Worm (Caenorhabditis elegans): ENCODE data around the gene asns-2.
A peak's percentile ranks its signal among the peaks of the same experiment; 100 is the strongest.

Gene asns-2

DNA sequence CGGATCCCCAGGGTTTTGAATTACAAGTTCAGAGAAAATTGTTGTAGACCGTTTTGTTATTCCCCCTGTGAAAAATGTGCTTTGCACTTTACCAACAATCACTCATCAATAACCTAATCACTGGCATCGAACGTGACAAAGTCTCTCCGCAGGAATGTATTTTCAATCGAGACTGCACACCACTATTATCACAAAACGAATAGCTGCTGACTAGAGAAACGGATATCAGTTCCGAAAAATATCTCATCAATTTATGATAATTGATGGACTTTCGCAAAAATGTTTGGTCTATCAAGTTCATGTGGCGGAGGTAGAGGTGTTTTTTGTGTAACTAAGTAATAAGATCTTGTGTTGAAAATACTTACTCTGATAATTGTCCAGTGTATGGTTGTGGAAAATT is 10.3 kb upstream of the asns-2 start:
- TF ChIP-seq pqm-1 (tag; optimal IDR thresholded peaks at IDR 0.05) = peak; percentile 22
- TF ChIP-seq lin-39 (tag; optimal IDR thresholded peaks at IDR 0.05) = peak; percentile 18
- no peak for TF ChIP-seq nhr-77 (tag; optimal IDR thresholded peaks at IDR 0.05)
- TF ChIP-seq sea-2 (GFP tag; optimal IDR thresholded peaks at IDR 0.05) = no peak

- TF ChIP-seq elt-2 (tag; optimal IDR thresholded peaks at IDR 0.05) (peak; percentile 74), pqm-1 (tag; optimal IDR thresholded peaks at IDR 0.05) (peak; percentile 67), fkh-2 (tag; optimal IDR thresholded peaks at IDR 0.05) (no peak), pha-4 (tag; optimal IDR thresholded peaks at IDR 0.05) (peak; percentile 30), hmg-11 (tag; optimal IDR thresholded peaks at IDR 0.05) (no peak), zag-1 (tag; optimal IDR thresholded peaks at IDR 0.05) (no peak)
These were observed 5.2 kb upstream of the asns-2 start for ce11 chrX:8755987-8756386.

DNA sequence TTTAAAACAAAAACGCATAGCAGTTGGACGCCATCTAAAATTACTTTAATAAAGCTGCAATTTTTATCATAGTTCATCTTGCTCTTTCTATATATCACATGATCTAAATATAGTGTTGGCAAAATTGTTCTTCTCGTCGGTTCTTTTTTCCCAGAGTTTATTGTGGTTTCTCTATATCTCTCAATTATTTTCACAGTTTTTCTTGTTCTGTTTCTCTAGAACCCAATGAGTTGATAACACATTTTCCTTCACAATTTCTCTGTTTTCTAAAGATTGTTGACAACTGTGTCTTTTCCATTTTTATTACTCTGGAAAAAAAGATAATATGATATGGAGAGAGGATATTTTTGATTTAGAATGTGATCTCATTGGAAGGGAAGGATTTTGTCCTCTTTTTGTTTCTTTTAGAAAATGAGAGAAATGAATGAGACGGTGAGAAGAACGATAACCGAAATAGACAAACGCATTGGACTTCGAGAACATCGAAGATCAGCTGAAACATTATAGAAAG is 3.6 kb upstream of the asns-2 start:
- TF ChIP-seq pha-4 (tag; optimal IDR thresholded peaks at IDR 0.05) (peak; percentile 6), ceh-28 (tag; optimal IDR thresholded peaks at IDR 0.05) (no peak), elt-2 (tag; optimal IDR thresholded peaks at IDR 0.05) (peak; percentile 12), nhr-77 (tag; optimal IDR thresholded peaks at IDR 0.05) (no peak)

DNA sequence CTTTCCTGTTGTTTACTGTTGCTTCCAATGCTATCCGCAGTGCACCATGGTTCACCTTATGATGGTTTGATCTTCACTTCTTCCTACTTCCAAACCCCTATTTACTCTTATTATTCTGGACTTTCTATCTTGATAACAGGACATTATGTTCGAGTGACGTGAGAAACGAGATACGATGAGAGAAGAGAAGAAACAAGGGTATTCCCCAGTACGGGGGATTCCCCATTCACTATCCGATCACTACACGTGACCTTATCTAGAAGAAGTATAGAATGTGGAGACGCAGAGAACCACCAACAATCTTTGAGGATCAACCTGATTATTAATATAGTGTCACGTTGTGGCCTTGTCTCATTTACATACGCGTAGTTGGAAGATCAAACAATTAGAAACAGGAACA is 1.8 kb upstream of the asns-2 start:
- TF ChIP-seq pqm-1 (tag; optimal IDR thresholded peaks at IDR 0.05) (peak; percentile 29), elt-3 (tag; optimal IDR thresholded peaks at IDR 0.05) (peak in 1 of 3 experiments; percentile 12), nhr-23 (tag; optimal IDR thresholded peaks at IDR 0.05) (peak; percentile 68), ceh-28 (tag; optimal IDR thresholded peaks at IDR 0.05) (no peak), nfya-1 (tag; optimal IDR thresholded peaks at IDR 0.05; ENCODE audit: insufficient read depth) (no peak), mdl-1 (tag; optimal IDR thresholded peaks at IDR 0.05) (peak; percentile 44), nhr-25 (tag; optimal IDR thresholded peaks at IDR 0.05) (peak; percentile 52), nhr-43 (tag; optimal IDR thresholded peaks at IDR 0.05; ENCODE audit: poor library complexity, severe bottlenecking) (peak; percentile 81)

ce11 chrX:8750209-8750608 is 532 bp downstream of the asns-2 start:
- TF ChIP-seq nhr-77 (tag; optimal IDR thresholded peaks at IDR 0.05) = no peak
- no peak for TF ChIP-seq ceh-82 (tag; optimal IDR thresholded peaks at IDR 0.05)
- no peak for TF ChIP-seq eor-1 (tag; optimal IDR thresholded peaks at IDR 0.05)
- TF ChIP-seq tbx-2 (tag; optimal IDR thresholded peaks at IDR 0.05) = no peak
- TF ChIP-seq nhr-23 (tag; optimal IDR thresholded peaks at IDR 0.05) = peak; percentile 48
- TF ChIP-seq snpc-4 (tag; optimal IDR thresholded peaks at IDR 0.05) = no peak
- peak; percentile 48 for TF ChIP-seq lin-39 (tag; optimal IDR thresholded peaks at IDR 0.05)
- TF ChIP-seq ama-1 (optimal IDR thresholded peaks at IDR 0.05) = no peak
- TF ChIP-seq pqm-1 (tag; optimal IDR thresholded peaks at IDR 0.05) = peak; percentile 97
- TF ChIP-seq nhr-28 (tag; optimal IDR thresholded peaks at IDR 0.05) = no peak
- peak; percentile 94 for TF ChIP-seq elt-2 (tag; optimal IDR thresholded peaks at IDR 0.05)
- no peak for TF ChIP-seq fkh-10 (GFP tag; optimal IDR thresholded peaks at IDR 0.05)
- TF ChIP-seq unc-62 (GFP tag; optimal IDR thresholded peaks at IDR 0.05) = no peak
- TF ChIP-seq nhr-67 (tag; optimal IDR thresholded peaks at IDR 0.05) = no peak
- no peak for TF ChIP-seq lsy-12 (tag; optimal IDR thresholded peaks at IDR 0.05)
- TF ChIP-seq egl-5 (tag; optimal IDR thresholded peaks at IDR 0.05) = no peak
- no peak for TF ChIP-seq mml-1 (tag; optimal IDR thresholded peaks at IDR 0.05)
- TF ChIP-seq mdl-1 (tag; optimal IDR thresholded peaks at IDR 0.05) = no peak
- peak; percentile 74 for TF ChIP-seq jun-1 (tag; optimal IDR thresholded peaks at IDR 0.05)
- no peak for TF ChIP-seq nhr-237 (tag; optimal IDR thresholded peaks at IDR 0.05)
- TF ChIP-seq nhr-76 (tag; optimal IDR thresholded peaks at IDR 0.05) = no peak
- TF ChIP-seq nfya-1 (tag; optimal IDR thresholded peaks at IDR 0.05; ENCODE audit: insufficient read depth) = no peak
- no peak for TF ChIP-seq nhr-12 (tag; optimal IDR thresholded peaks at IDR 0.05)
- TF ChIP-seq skn-1 (tag; optimal IDR thresholded peaks at IDR 0.05) = no peak
- peak; percentile 42 for TF ChIP-seq nhr-43 (tag; optimal IDR thresholded peaks at IDR 0.05; ENCODE audit: poor library complexity, severe bottlenecking)
- no peak for TF ChIP-seq sea-2 (GFP tag; optimal IDR thresholded peaks at IDR 0.05)
- TF ChIP-seq nhr-11 (tag; optimal IDR thresholded peaks at IDR 0.05) = no peak
- TF ChIP-seq pha-4 (tag; optimal IDR thresholded peaks at IDR 0.05) = peak; percentile 74
- TF ChIP-seq fos-1 (tag; optimal IDR thresholded peaks at IDR 0.05) = no peak
- TF ChIP-seq elt-1 (tag; optimal IDR thresholded peaks at IDR 0.05) = no peak
- TF ChIP-seq R02D3.7 (tag; optimal IDR thresholded peaks at IDR 0.05) = no peak
- TF ChIP-seq ztf-4 (tag; optimal IDR thresholded peaks at IDR 0.05) = no peak
- TF ChIP-seq hmg-11 (tag; optimal IDR thresholded peaks at IDR 0.05) = no peak
- no peak for TF ChIP-seq ceh-28 (tag; optimal IDR thresholded peaks at IDR 0.05)
- no peak for TF ChIP-seq fkh-2 (tag; optimal IDR thresholded peaks at IDR 0.05)
- no peak for TF ChIP-seq aly-2 (tag; optimal IDR thresholded peaks at IDR 0.05)
- no peak for TF ChIP-seq lin-15B (tag; optimal IDR thresholded peaks at IDR 0.05)
- TF ChIP-seq ZK546.5 (tag; optimal IDR thresholded peaks at IDR 0.05) = no peak
- TF ChIP-seq unc-39 (tag; optimal IDR thresholded peaks at IDR 0.05) = no peak
- TF ChIP-seq egl-27 (tag; optimal IDR thresholded peaks at IDR 0.05) = no peak
- TF ChIP-seq daf-12 (tag; optimal IDR thresholded peaks at IDR 0.05) = no peak

Data from whole organism, L3 larva.